Worm (Caenorhabditis elegans) whole organism, L3 larva: ENCODE measurements around the gene R12H7.4.

ENCODE experiments used
- ZK546.5 ChIP-seq: sonication (generic microtip); optimal IDR thresholded peaks from 2 replicates; lab custom pipeline; 2017; ENCODE audit warnings: missing biosample characterization, missing genetic modification characterization
- aly-2 ChIP-seq: fragments of 150-350 bp; optimal IDR thresholded peaks from 2 replicates; lab custom pipeline; 2014; ENCODE audit warnings: missing biosample characterization, missing genetic modification characterization
- ama-1 ChIP-seq: fragments of 150-350 bp; optimal IDR thresholded peaks from 2 replicates; lab custom pipeline; 2018
- ceh-28 ChIP-seq: fragments of 150-350 bp; optimal IDR thresholded peaks from 2 replicates; lab custom pipeline; 2014; ENCODE audit warnings: missing biosample characterization, missing genetic modification reagents, missing genetic modification characterization
- elt-1 ChIP-seq: fragments of 150-350 bp; optimal IDR thresholded peaks from 2 replicates; lab custom pipeline; 2014; ENCODE audit warnings: missing biosample characterization, missing genetic modification characterization
- jun-1 ChIP-seq: fragments of 150-350 bp; optimal IDR thresholded peaks from 2 replicates; lab custom pipeline; 2014; ENCODE audit warnings: missing biosample characterization, missing genetic modification reagents, missing genetic modification characterization
- nhr-28 ChIP-seq: fragments of 150-350 bp; optimal IDR thresholded peaks from 2 replicates; lab custom pipeline; 2014; ENCODE audit warnings: missing biosample characterization, missing genetic modification characterization
- nhr-76 ChIP-seq: fragments of 150-350 bp; sonication (generic microtip); optimal IDR thresholded peaks from 5 replicates; lab custom pipeline; 2014; ENCODE audit warnings: missing biosample characterization, missing genetic modification characterization
- pqm-1 ChIP-seq: fragments of 150-350 bp; optimal IDR thresholded peaks from 2 replicates; lab custom pipeline; 2017; ENCODE audit warnings: missing biosample characterization, missing genetic modification characterization, inconsistent platforms
- unc-39 ChIP-seq: sonication (generic microtip); optimal IDR thresholded peaks from 4 replicates; lab custom pipeline; 2017; ENCODE audit warnings: missing biosample characterization, missing genetic modification characterization
- ztf-4 ChIP-seq: fragments of 150-350 bp; optimal IDR thresholded peaks from 2 replicates; lab custom pipeline; 2014; ENCODE audit warnings: missing biosample characterization, missing genetic modification characterization

DNA sequence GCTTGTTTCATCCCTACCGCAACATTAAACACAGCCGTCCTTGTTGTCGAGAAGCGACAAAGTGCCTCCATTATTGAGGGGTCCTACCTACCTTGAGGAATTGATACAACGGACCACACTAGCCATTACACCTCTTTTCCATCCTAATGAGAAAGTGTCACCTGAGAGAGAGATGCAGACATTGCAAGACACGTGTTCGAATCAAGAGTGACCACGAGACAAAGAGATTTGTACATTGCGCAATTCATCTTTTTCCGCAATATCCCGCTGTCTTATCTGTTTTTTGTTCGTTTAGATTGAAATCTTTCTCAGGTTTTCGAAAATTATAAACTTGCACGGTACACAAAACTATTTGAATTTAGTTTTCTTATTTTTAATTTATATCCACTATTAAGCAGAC lies 47.8 kb upstream of the R12H7.4 start:
- TF ChIP-seq ceh-28 (tag; lab: Kevin White, UChicago) (no peak), pqm-1 (tag; lab: Kevin White, UChicago) (no peak), unc-39 (tag; lab: Kevin White, UChicago) (no peak), nhr-76 (tag; lab: Kevin White, UChicago) (no peak), jun-1 (tag; lab: Kevin White, UChicago) (no peak), nhr-28 (tag; lab: Kevin White, UChicago) (no peak), ztf-4 (no peak), aly-2 (tag; lab: Kevin White, UChicago) (no peak), ama-1 (lab: Kevin White, UChicago) (no peak), elt-1 (tag; lab: Kevin White, UChicago) (peak; percentile 73), ZK546.5 (tag; lab: Kevin White, UChicago) (no peak)
